Fruit fly (Drosophila melanogaster): ENCODE results near the gene TfIIEalpha.
A peak's percentile ranks its signal among the peaks of the same experiment; 100 is the strongest.

The TfIIEalpha gene

dm6 chr3L:11728147-11728546, 46.3 kb downstream of the TfIIEalpha start, which contains the start of gene sunn (continued):
- TF ChIP-seq ems (GFP tag; optimal IDR thresholded peaks at IDR 0.05), result no peak
- TF ChIP-seq Gug (GFP tag; IDR thresholded peaks at IDR 0.05), result no peak
- TF ChIP-seq Hr78 (GFP tag; optimal IDR thresholded peaks at IDR 0.05), result peak in 1 of 2 experiments; percentile 80
- no peak for TF ChIP-seq YL-1 (GFP tag; optimal IDR thresholded peaks at IDR 0.05)
- TF ChIP-seq bbx (GFP tag; IDR thresholded peaks at IDR 0.05; ENCODE audit: partially characterized antibody), result peak; percentile 12; the same call in 1 of the 2 replicates
- peak; percentile 80 for TF ChIP-seq E2f2 (GFP tag; IDR thresholded peaks at IDR 0.05)
- no peak for TF ChIP-seq CG43689 (GFP tag; IDR thresholded peaks at IDR 0.05)
- no peak for TF ChIP-seq ap (GFP tag; IDR thresholded peaks at IDR 0.05)
- TF ChIP-seq BEAF-32 (GFP tag; optimal IDR thresholded peaks at IDR 0.05), result peak; percentile 10
- no peak for TF ChIP-seq CG6813 (GFP tag; optimal IDR thresholded peaks at IDR 0.05)
- no peak for TF ChIP-seq CG18262 (tag; optimal IDR thresholded peaks at IDR 0.05)

- TF ChIP-seq Max (GFP tag; optimal IDR thresholded peaks at IDR 0.05), result no peak
- no peak for TF ChIP-seq B-H2 (GFP tag; optimal IDR thresholded peaks at IDR 0.05)
- TF ChIP-seq Oli (tag; optimal IDR thresholded peaks at IDR 0.05), result no peak
- TF ChIP-seq CG17612 (GFP tag; IDR thresholded peaks at IDR 0.05), result no peak
- no peak for TF ChIP-seq slbo (GFP tag; IDR thresholded peaks at IDR 0.05)
- TF ChIP-seq pan (optimal IDR thresholded peaks at IDR 0.05), result no peak
- no peak for TF ChIP-seq pan (GFP tag; optimal IDR thresholded peaks at IDR 0.05 in 1 of 2, IDR thresholded peaks at IDR 0.05 in 1 of 2)
- no peak for TF ChIP-seq trh (GFP tag; optimal IDR thresholded peaks at IDR 0.05)
Observed at dm6 chr3L:11731841-11732240, 50.0 kb downstream of the TfIIEalpha start, which contains the start of gene CG32087. Gene CG32087 (plus strand): TSS chr3L:11732141.

Measured in whole organism, embryonic.